Fruit fly (Drosophila melanogaster): Measurements from ENCODE around the gene CG32987.

The CG32987 gene

DNA sequence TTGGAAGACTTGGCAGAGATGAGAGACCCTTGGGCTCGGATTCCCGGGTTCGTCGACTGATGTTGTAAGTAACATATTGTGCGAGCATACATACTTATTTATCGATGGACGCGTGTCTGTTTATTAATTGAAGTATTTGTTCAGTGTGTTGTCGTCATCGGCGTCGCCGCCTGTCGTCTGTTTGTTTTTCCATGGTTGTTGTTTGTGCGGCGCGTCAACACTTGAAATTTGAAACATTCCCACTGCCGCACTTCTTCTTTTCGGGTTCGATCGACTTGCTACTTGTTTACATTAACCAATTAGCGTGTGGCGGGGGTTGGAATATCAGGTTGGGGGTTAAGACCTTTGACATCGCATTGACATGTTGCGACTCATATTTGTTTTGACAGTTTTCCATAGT lies 11.4 kb upstream of the CG32987 start (continued):
- TF ChIP-seq CG16813 (GFP tag; IDR thresholded peaks at IDR 0.05; ENCODE audit: partially characterized antibody) = no peak
- peak; percentile 84 for TF ChIP-seq CG7745 (tag; optimal IDR thresholded peaks at IDR 0.05)
- no peak for TF ChIP-seq bowl (GFP tag; IDR thresholded peaks at IDR 0.05)
- TF ChIP-seq kni (GFP tag; optimal IDR thresholded peaks at IDR 0.05) = peak; percentile 95
- TF ChIP-seq Adf1 (GFP tag; IDR thresholded peaks at IDR 0.05) = no peak
- TF ChIP-seq cas (GFP tag; IDR thresholded peaks at IDR 0.05) = no peak
- peak; percentile 28 for TF ChIP-seq crc (GFP tag; optimal IDR thresholded peaks at IDR 0.05)
- no peak for TF ChIP-seq Fer2 (tag; optimal IDR thresholded peaks at IDR 0.05)
- TF ChIP-seq ac (GFP tag; optimal IDR thresholded peaks at IDR 0.05) = peak; percentile 96
- TF ChIP-seq luna (GFP tag; optimal IDR thresholded peaks at IDR 0.05) = peak; percentile 9
- TF ChIP-seq CG10366 (GFP tag; IDR thresholded peaks at IDR 0.05) = no peak
- TF ChIP-seq CG9876 (GFP tag; optimal IDR thresholded peaks at IDR 0.05) = no peak
- peak; percentile 34 for TF ChIP-seq tio (GFP tag; optimal IDR thresholded peaks at IDR 0.05)
- TF ChIP-seq HmgD (GFP tag; optimal IDR thresholded peaks at IDR 0.05) = no peak
- peak; percentile 54 for TF ChIP-seq CG10543 (GFP tag; optimal IDR thresholded peaks at IDR 0.05)
- TF ChIP-seq gro (GFP tag; optimal IDR thresholded peaks at IDR 0.05) = no peak
- no peak for TF ChIP-seq en (GFP tag; optimal IDR thresholded peaks at IDR 0.05)
- TF ChIP-seq CG12659 (GFP tag; optimal IDR thresholded peaks at IDR 0.05) = peak; percentile 18
- TF ChIP-seq sens (GFP tag) = peak; percentile 91
- peak; percentile 21 for TF ChIP-seq Meics (GFP tag; optimal IDR thresholded peaks at IDR 0.05)
- TF ChIP-seq CG15601 (tag; optimal IDR thresholded peaks at IDR 0.05) = peak; percentile 83
- 0 out of 3 replicates have a peak, but pooled peaks have one; percentile 20 for TF ChIP-seq sr (GFP tag; IDR thresholded peaks at IDR 0.05)
- TF ChIP-seq Spps (tag; optimal IDR thresholded peaks at IDR 0.05) = peak; percentile 77
- TF ChIP-seq trem (tag; optimal IDR thresholded peaks at IDR 0.05) = peak; percentile 70
- TF ChIP-seq CG43689 (GFP tag; IDR thresholded peaks at IDR 0.05) = no peak
- no peak for TF ChIP-seq Abd-B (GFP tag; optimal IDR thresholded peaks at IDR 0.05)
- peak in 1 of 3 experiments; percentile 64 for TF ChIP-seq Stat92E (GFP tag; optimal IDR thresholded peaks at IDR 0.05)
- peak; percentile 79 for TF ChIP-seq CG17568 (GFP tag; optimal IDR thresholded peaks at IDR 0.05)
- TF ChIP-seq CG31365 (tag; optimal IDR thresholded peaks at IDR 0.05) = peak; percentile 18
- no peak for TF ChIP-seq CG13123 (GFP tag; optimal IDR thresholded peaks at IDR 0.05)
- TF ChIP-seq CG10209 (GFP tag; optimal IDR thresholded peaks at IDR 0.05) = peak; percentile 75
- TF ChIP-seq gcm2 (GFP tag; optimal IDR thresholded peaks at IDR 0.05) = no peak
- peak; percentile 31; the same call in 1 of the 2 replicates for TF ChIP-seq sim (GFP tag; IDR thresholded peaks at IDR 0.05)
- TF ChIP-seq yki (optimal IDR thresholded peaks at IDR 0.05) = no peak
- TF ChIP-seq BtbVII (GFP tag; optimal IDR thresholded peaks at IDR 0.05) = peak; percentile 69
- no peak for TF ChIP-seq Gsc (GFP tag; IDR thresholded peaks at IDR 0.05)
- no peak for TF ChIP-seq CG3995 (GFP tag; optimal IDR thresholded peaks at IDR 0.05)
- no peak for TF ChIP-seq sna (GFP tag; IDR thresholded peaks at IDR 0.05; ENCODE audit: partially characterized antibody)
- peak; percentile 65 for TF ChIP-seq caup (GFP tag; optimal IDR thresholded peaks at IDR 0.05; ENCODE audit: severe bottlenecking)
- TF ChIP-seq CG1602 (GFP tag; optimal IDR thresholded peaks at IDR 0.05) = peak; percentile 21
- TF ChIP-seq repo (GFP tag; optimal IDR thresholded peaks at IDR 0.05) = peak; percentile 53
- peak; percentile 21 for TF ChIP-seq tin (GFP tag; optimal IDR thresholded peaks at IDR 0.05)
- TF ChIP-seq Dip3 (GFP tag; optimal IDR thresholded peaks at IDR 0.05) = no peak
- peak; percentile 68 for TF ChIP-seq CG7556 (GFP tag; optimal IDR thresholded peaks at IDR 0.05)
- no peak for TF ChIP-seq Doc3 (GFP tag; IDR thresholded peaks at IDR 0.05; ENCODE audit: partially characterized antibody)
- TF ChIP-seq tx (GFP tag; optimal IDR thresholded peaks at IDR 0.05) = no peak
- no peak for TF ChIP-seq ap (GFP tag; IDR thresholded peaks at IDR 0.05)
- peak; percentile 69 for TF ChIP-seq Six4 (GFP tag; optimal IDR thresholded peaks at IDR 0.05)
- no peak for TF ChIP-seq CG34376 (GFP tag; optimal IDR thresholded peaks at IDR 0.05)
- peak; percentile 61 for TF ChIP-seq grn (GFP tag; optimal IDR thresholded peaks at IDR 0.05)
- no peak for TF ChIP-seq ems (GFP tag; optimal IDR thresholded peaks at IDR 0.05)
- TF ChIP-seq D19B (GFP tag; optimal IDR thresholded peaks at IDR 0.05) = no peak

Measured in whole organism, embryonic.